Worm (Caenorhabditis elegans) whole organism, early embryonic: ENCODE measurements around the gene K01A11.3.
A peak's percentile ranks its signal among the peaks of the same experiment; 100 is the strongest.

Source experiments
- B0310.2 ChIP-seq: sonication (generic microtip); optimal IDR thresholded peaks from 2 replicates; lab custom pipeline; 2016; ENCODE audit warnings: mild to moderate bottlenecking, missing genetic modification characterization, missing compliant biosample characterization
- F13C5.2 ChIP-seq: sonication (generic microtip); optimal IDR thresholded peaks from 2 replicates; lab custom pipeline; 2017; ENCODE audit warnings: mild to moderate bottlenecking, missing genetic modification characterization, inconsistent platforms, missing compliant biosample characterization
- aly-1 ChIP-seq: sonication (generic microtip); optimal IDR thresholded peaks from 2 replicates; lab custom pipeline; 2016; ENCODE audit warnings: missing genetic modification characterization, missing compliant biosample characterization
- ama-1 ChIP-seq: fragments of 150-350 bp; optimal IDR thresholded peaks from 2 replicates; lab custom pipeline; 2014
- ceh-13 ChIP-seq: fragments of 200-800 bp; sonication (Bioruptor generic); optimal IDR thresholded peaks from 2 replicates; lab custom pipeline; 2018; ENCODE audit warnings: mild to moderate bottlenecking, missing genetic modification characterization, missing compliant biosample characterization
- ceh-36 ChIP-seq: sonication (generic microtip); optimal IDR thresholded peaks from 2 replicates; lab custom pipeline; 2016; ENCODE audit warnings: missing genetic modification characterization, inconsistent platforms, missing compliant biosample characterization
- ets-7 ChIP-seq: sonication (generic microtip); optimal IDR thresholded peaks from 2 replicates; lab custom pipeline; 2016; ENCODE audit warnings: missing genotype, missing genetic modification characterization, missing compliant biosample characterization
- flt-1 ChIP-seq: fragments of 200-800 bp; sonication (Bioruptor generic); IDR thresholded peaks from 2 replicates; pipeline ENCODE4 v1.3.6; 2022; ENCODE audit warnings: missing genetic modification characterization, missing compliant biosample characterization
- hmbx-1 ChIP-seq: sonication (generic microtip); optimal IDR thresholded peaks from 2 replicates; lab custom pipeline; 2016; ENCODE audit warnings: mild to moderate bottlenecking, missing genetic modification characterization, missing compliant biosample characterization
- hmg-4 ChIP-seq: fragments of 200-800 bp; sonication (Bioruptor generic); optimal IDR thresholded peaks from 2 replicates; lab custom pipeline; 2018; ENCODE audit warnings: mild to moderate bottlenecking, missing genetic modification characterization, missing compliant biosample characterization
- hnd-1 ChIP-seq: sonication (generic microtip); optimal IDR thresholded peaks from 2 replicates; lab custom pipeline; 2016; ENCODE audit warnings: missing genetic modification characterization, missing compliant biosample characterization
- pes-1 ChIP-seq: fragments of 200-800 bp; sonication (Bioruptor generic); IDR thresholded peaks from 2 replicates; pipeline ENCODE4 v1.3.6; 2022; ENCODE audit warnings: missing genetic modification reagents, missing genetic modification characterization, missing compliant biosample characterization
- scrt-1 ChIP-seq: fragments of 200-800 bp; sonication (Bioruptor generic); IDR thresholded peaks from 2 replicates; pipeline ENCODE4 v1.3.6; 2022; ENCODE audit warnings: missing genetic modification characterization, missing compliant biosample characterization
- sea-1 ChIP-seq: fragments of 200-800 bp; sonication (Bioruptor generic); conservative IDR thresholded peaks from 2 replicates; pipeline ENCODE4 v1.3.6; 2022; ENCODE audit warnings: missing genetic modification characterization, missing compliant biosample characterization
- tbx-11 ChIP-seq: fragments of 200-800 bp; sonication (Bioruptor generic); IDR thresholded peaks from 2 replicates; pipeline ENCODE4 v1.3.6; 2022; ENCODE audit warnings: missing genetic modification characterization, missing compliant biosample characterization
- tbx-37 ChIP-seq: fragments of 200-800 bp; sonication (Bioruptor generic); conservative IDR thresholded peaks from 2 replicates; pipeline ENCODE4 v1.3.6; 2022; ENCODE audit warnings: missing genetic modification reagents, missing genetic modification characterization, missing compliant biosample characterization
- tra-4 ChIP-seq: sonication (generic microtip); optimal IDR thresholded peaks from 2 replicates; lab custom pipeline; 2017; ENCODE audit warnings: missing genetic modification characterization, missing compliant biosample characterization

The K01A11.3 gene

ce11 chrIII:3452563-3453210, at the start of gene K01A11.3, which contains the start of gene C34C12.12:
Gene K01A11.3, minus strand, starts transcription at chrIII:3452613.
Gene C34C12.12, plus strand, starts transcription at chrIII:3453194.
- TF ChIP-seq hnd-1 (tag; lab: Kevin White, UChicago) (no peak), tbx-37 (no peak), scrt-1 (GFP tag; lab: Robert Waterston, UW) (no peak), ets-7 (tag; lab: Kevin White, UChicago) (no peak), tbx-11 (no peak), sea-1 (no peak)

- TF ChIP-seq hmbx-1 (tag; lab: Kevin White, UChicago) (peak; percentile 80), aly-1 (tag; lab: Kevin White, UChicago) (peak; percentile 98), tbx-37 (peak; percentile 93), hmg-4 (GFP tag; lab: Kevin White, UChicago) (peak; percentile 97), scrt-1 (GFP tag; lab: Robert Waterston, UW) (peak; percentile 81), B0310.2 (tag; lab: Kevin White, UChicago) (peak; percentile 97), flt-1 (GFP tag; lab: Robert Waterston, UW) (peak; percentile 78), tbx-11 (peak; percentile 93), pes-1 (peak; percentile 97), F13C5.2 (tag; lab: Kevin White, UChicago) (peak; percentile 88), sea-1 (peak; percentile 94), hnd-1 (tag; lab: Kevin White, UChicago) (peak; percentile 94), ceh-13 (GFP tag; lab: Kevin White, UChicago) (peak; percentile 96), ama-1 (lab: Kevin White, UChicago) (no peak), tra-4 (tag; lab: Kevin White, UChicago) (peak; percentile 97), ets-7 (tag; lab: Kevin White, UChicago) (peak; percentile 99), ceh-36 (peak; percentile 87)
These were observed 47.4 kb upstream of the K01A11.3 start for ce11 chrIII:3499850-3500249.

ce11 chrIII:3498957-3499356, 46.5 kb upstream of the K01A11.3 start, which contains the start of gene M01F1.9:
Gene M01F1.9, minus strand, starts transcription at chrIII:3499057.
- no peak for TF ChIP-seq hmbx-1 (tag; lab: Kevin White, UChicago)
- no peak for TF ChIP-seq pes-1
- TF ChIP-seq aly-1 (tag; lab: Kevin White, UChicago): no peak
- TF ChIP-seq tra-4 (tag; lab: Kevin White, UChicago): no peak
- no peak for TF ChIP-seq tbx-11
- TF ChIP-seq ceh-13 (GFP tag; lab: Kevin White, UChicago): no peak
- TF ChIP-seq flt-1 (GFP tag; lab: Robert Waterston, UW): no peak
- no peak for TF ChIP-seq B0310.2 (tag; lab: Kevin White, UChicago)
- no peak for TF ChIP-seq F13C5.2 (tag; lab: Kevin White, UChicago)
- TF ChIP-seq ceh-36: no peak
- TF ChIP-seq sea-1: no peak
- TF ChIP-seq ama-1 (lab: Kevin White, UChicago): no peak
- TF ChIP-seq ets-7 (tag; lab: Kevin White, UChicago): no peak
- no peak for TF ChIP-seq scrt-1 (GFP tag; lab: Robert Waterston, UW)
- no peak for TF ChIP-seq tbx-37
- no peak for TF ChIP-seq hnd-1 (tag; lab: Kevin White, UChicago)
- TF ChIP-seq hmg-4 (GFP tag; lab: Kevin White, UChicago): no peak

ce11 chrIII:3493138-3493537, 40.7 kb upstream of the K01A11.3 start, which contains the start of gene gly-14:
Gene gly-14, minus strand, starts transcription at chrIII:3493238.
- no peak for TF ChIP-seq hmbx-1 (tag; lab: Kevin White, UChicago)
- no peak for TF ChIP-seq hmg-4 (GFP tag; lab: Kevin White, UChicago)
- TF ChIP-seq pes-1: no peak
- TF ChIP-seq ets-7 (tag; lab: Kevin White, UChicago): no peak
- no peak for TF ChIP-seq tra-4 (tag; lab: Kevin White, UChicago)
- no peak for TF ChIP-seq B0310.2 (tag; lab: Kevin White, UChicago)
- TF ChIP-seq scrt-1 (GFP tag; lab: Robert Waterston, UW): no peak
- no peak for TF ChIP-seq tbx-37
- TF ChIP-seq aly-1 (tag; lab: Kevin White, UChicago): no peak
- no peak for TF ChIP-seq F13C5.2 (tag; lab: Kevin White, UChicago)

- no peak for TF ChIP-seq B0310.2 (tag; lab: Kevin White, UChicago)
- no peak for TF ChIP-seq pes-1
- no peak for TF ChIP-seq sea-1
- no peak for TF ChIP-seq tbx-37
- no peak for TF ChIP-seq flt-1 (GFP tag; lab: Robert Waterston, UW)
- no peak for TF ChIP-seq tra-4 (tag; lab: Kevin White, UChicago)
- TF ChIP-seq ets-7 (tag; lab: Kevin White, UChicago): no peak
- no peak for TF ChIP-seq tbx-11
- TF ChIP-seq scrt-1 (GFP tag; lab: Robert Waterston, UW): no peak
- TF ChIP-seq ama-1 (lab: Kevin White, UChicago): no peak
- no peak for TF ChIP-seq aly-1 (tag; lab: Kevin White, UChicago)
- no peak for TF ChIP-seq hnd-1 (tag; lab: Kevin White, UChicago)
These were observed 35.8 kb upstream of the K01A11.3 start, which contains the start of gene C34C12.7 for ce11 chrIII:3488224-3488623. Gene C34C12.7, minus strand, starts transcription at chrIII:3488341.

- TF ChIP-seq ets-7 (tag; lab: Kevin White, UChicago): no peak
These were observed 34.7 kb upstream of the K01A11.3 start for ce11 chrIII:3487133-3487532.

- TF ChIP-seq ama-1 (lab: Kevin White, UChicago) (no peak), sea-1 (no peak), B0310.2 (tag; lab: Kevin White, UChicago) (no peak), F13C5.2 (tag; lab: Kevin White, UChicago) (no peak), ceh-13 (GFP tag; lab: Kevin White, UChicago) (no peak), ets-7 (tag; lab: Kevin White, UChicago) (no peak), tbx-11 (no peak), pes-1 (no peak), hmg-4 (GFP tag; lab: Kevin White, UChicago) (no peak), flt-1 (GFP tag; lab: Robert Waterston, UW) (no peak), hnd-1 (tag; lab: Kevin White, UChicago) (no peak), scrt-1 (GFP tag; lab: Robert Waterston, UW) (no peak)
These were observed 33.6 kb upstream of the K01A11.3 start for ce11 chrIII:3486055-3486454.
